Fruit fly (Drosophila melanogaster) whole organism, embryonic: Measurements from ENCODE around the gene CG13044.
A peak's percentile ranks its signal among the peaks of the same experiment; 100 is the strongest.

Source experiments
- Awh ChIP-seq: fragments of 200-800 bp; sonication (Bioruptor generic); IDR thresholded peaks from 2 replicates; pipeline ENCODE4, ENCODE4 v1.3.6; 2022; ENCODE audit warnings: missing biosample characterization, missing genetic modification characterization
- CG10274 ChIP-seq: fragments of 200-800 bp; sonication (Bioruptor generic); optimal IDR thresholded peaks from 3 replicates; lab custom pipeline; 2017; ENCODE audit warnings: missing biosample characterization, mild to moderate bottlenecking, missing genetic modification characterization
- CG10321 ChIP-seq: fragments of 200-800 bp; sonication (Bioruptor generic); IDR thresholded peaks from 2 replicates; pipeline ENCODE4 v1.3.6; 2022; ENCODE audit warnings: missing biosample characterization, missing genetic modification characterization
- CG12769 ChIP-seq: fragments of 200-800 bp; sonication (Bioruptor generic); optimal IDR thresholded peaks from 2 replicates; lab custom pipeline; 2019; ENCODE audit warnings: missing biosample characterization, mild to moderate bottlenecking, missing genetic modification characterization, moderate library complexity
- CG14050 ChIP-seq: fragments of 200-800 bp; sonication (Bioruptor generic); IDR thresholded peaks from 3 replicates; pipeline ENCODE4 v1.3.6; 2022; ENCODE audit warnings: missing biosample characterization, missing genetic modification characterization
- CG16863 ChIP-seq: fragments of 200-800 bp; sonication (Bioruptor generic); optimal IDR thresholded peaks from 3 replicates; lab custom pipeline; 2016; ENCODE audit warnings: missing biosample characterization, missing genetic modification characterization
- CG17359 ChIP-seq: fragments of 200-800 bp; sonication (Bioruptor generic); optimal IDR thresholded peaks from 3 replicates; lab custom pipeline; 2018; ENCODE audit warnings: missing biosample characterization, mild to moderate bottlenecking, missing genetic modification characterization, moderate library complexity
- CG2129 ChIP-seq: fragments of 200-800 bp; sonication (Bioruptor generic); IDR thresholded peaks from 2 replicates; pipeline ENCODE4 v1.3.6; 2022; ENCODE audit warnings: missing biosample characterization, missing genetic modification characterization; ENCODE audit not compliant: partially characterized antibody
- CG2678 ChIP-seq: fragments of 200-800 bp; sonication (Bioruptor generic); optimal IDR thresholded peaks from 3 replicates; lab custom pipeline; 2019; ENCODE audit warnings: missing biosample characterization, mild to moderate bottlenecking, missing genetic modification characterization, moderate library complexity
- CG2889 ChIP-seq: fragments of 200-800 bp; sonication (Bioruptor generic); IDR thresholded peaks from 3 replicates; pipeline ENCODE4 v1.3.6; 2022; ENCODE audit warnings: missing biosample characterization, missing genetic modification characterization
- CG30431 ChIP-seq: fragments of 200-800 bp; sonication (Bioruptor generic); optimal IDR thresholded peaks from 2 replicates; lab custom pipeline; 2017; ENCODE audit warnings: missing biosample characterization, missing genetic modification characterization
- CG31441 ChIP-seq: fragments of 200-800 bp; sonication (Bioruptor generic); IDR thresholded peaks from 2 replicates; pipeline ENCODE4 v1.3.6; 2022; ENCODE audit warnings: missing biosample characterization, missing genetic modification characterization
- CG3163 ChIP-seq: fragments of 200-800 bp; sonication (Bioruptor generic); optimal IDR thresholded peaks from 3 replicates; lab custom pipeline; 2016; ENCODE audit warnings: missing biosample characterization, missing genetic modification characterization
- CG3281 ChIP-seq: fragments of 200-800 bp; sonication (Bioruptor generic); optimal IDR thresholded peaks from 3 replicates; lab custom pipeline; 2017; ENCODE audit warnings: missing biosample characterization, mild to moderate bottlenecking, missing genetic modification characterization
- CG34422 ChIP-seq: fragments of 200-800 bp; sonication (Bioruptor generic); IDR thresholded peaks from 3 replicates; pipeline ENCODE4 v1.3.6; 2022; ENCODE audit warnings: missing biosample characterization, missing genetic modification characterization
- CG4707 ChIP-seq: fragments of 200-800 bp; sonication (Bioruptor generic); optimal IDR thresholded peaks from 2 replicates; lab custom pipeline; 2018; ENCODE audit warnings: missing biosample characterization, mild to moderate bottlenecking, missing genetic modification characterization, moderate library complexity
- CG4730 ChIP-seq: fragments of 200-800 bp; sonication (Bioruptor generic); IDR thresholded peaks from 2 replicates; pipeline ENCODE4 v1.3.6; 2022; ENCODE audit warnings: missing biosample characterization, missing genetic modification characterization
- CG8290 ChIP-seq, 3 experiments: fragments of 200-800 bp; sonication (Bioruptor generic); optimal IDR thresholded peaks; 2 replicates each; lab custom pipeline; 2016 to 2019; ENCODE audit warnings: missing biosample characterization in 3 of 3, missing genetic modification characterization in 3 of 3, mild to moderate bottlenecking in 2 of 3, moderate library complexity in 1 of 3
- CoRest ChIP-seq: fragments of 200-800 bp; sonication (Bioruptor generic); optimal IDR thresholded peaks from 3 replicates; lab custom pipeline; 2018; ENCODE audit warnings: missing biosample characterization, mild to moderate bottlenecking, missing genetic modification characterization, moderate library complexity
- CrebB ChIP-seq: fragments of 200-800 bp; sonication (Bioruptor generic); optimal IDR thresholded peaks from 3 replicates; lab custom pipeline; 2018; ENCODE audit warnings: missing biosample characterization, mild to moderate bottlenecking, missing genetic modification characterization
- E2f1 ChIP-seq: fragments of 200-800 bp; sonication (Bioruptor generic); IDR thresholded peaks from 2 replicates; pipeline ENCODE4 v1.3.6; 2022; ENCODE audit warnings: missing biosample characterization, missing genetic modification characterization
- Ets65A ChIP-seq: fragments of 200-800 bp; sonication (Bioruptor generic); peaks from one replicate; lab custom pipeline; 2016; ENCODE audit warnings: missing biosample characterization, missing genetic modification characterization
- Fer3 ChIP-seq: fragments of 200-800 bp; sonication (Bioruptor generic); optimal IDR thresholded peaks from 2 replicates; lab custom pipeline; 2018; ENCODE audit warnings: missing biosample characterization, mild to moderate bottlenecking, missing genetic modification characterization, moderate library complexity
- Lim3 ChIP-seq: fragments of 200-800 bp; sonication (Bioruptor generic); IDR thresholded peaks from 2 replicates; pipeline ENCODE4 v1.3.6; 2022; ENCODE audit warnings: missing biosample characterization, missing genetic modification characterization
- Mad ChIP-seq: fragments of 200-800 bp; sonication (Bioruptor generic); optimal IDR thresholded peaks from 2 replicates; lab custom pipeline; 2016; ENCODE audit warnings: missing biosample characterization, missing genetic modification characterization
- Max ChIP-seq: fragments of 200-800 bp; sonication (Bioruptor generic); optimal IDR thresholded peaks from 2 replicates; lab custom pipeline; 2016; ENCODE audit warnings: missing biosample characterization, mild to moderate bottlenecking, missing genetic modification characterization
- Med ChIP-seq: fragments of 200-800 bp; sonication (Bioruptor generic); peaks from one replicate; lab custom pipeline; 2016; ENCODE audit warnings: missing biosample characterization, missing genetic modification characterization, mild to moderate bottlenecking, inconsistent platforms, moderate library complexity
- Sox100B ChIP-seq: fragments of 200-800 bp; sonication (Bioruptor generic); optimal IDR thresholded peaks from 3 replicates; lab custom pipeline; 2018; ENCODE audit warnings: missing biosample characterization, mild to moderate bottlenecking, missing genetic modification characterization
- Xbp1 ChIP-seq: fragments of 200-800 bp; sonication (Bioruptor generic); optimal IDR thresholded peaks from 3 replicates; lab custom pipeline; 2016; ENCODE audit warnings: missing biosample characterization, mild to moderate bottlenecking, missing genetic modification characterization
- ab ChIP-seq: fragments of 200-800 bp; sonication (Bioruptor generic); optimal IDR thresholded peaks from 2 replicates; lab custom pipeline; 2016; ENCODE audit warnings: missing biosample characterization, missing genetic modification characterization
- al ChIP-seq: fragments of 200-800 bp; sonication (Bioruptor generic); IDR thresholded peaks from 2 replicates; pipeline ENCODE4 v1.3.6; 2022; ENCODE audit warnings: missing biosample characterization, missing genetic modification characterization
- ash1 ChIP-seq: fragments of 200-800 bp; sonication (Bioruptor generic); optimal IDR thresholded peaks from 2 replicates; lab custom pipeline; 2018; ENCODE audit warnings: missing biosample characterization, mild to moderate bottlenecking, missing genetic modification characterization
- bcd ChIP-seq: fragments of 200-800 bp; sonication (Bioruptor generic); optimal IDR thresholded peaks from 2 replicates; lab custom pipeline; 2017; ENCODE audit warnings: missing biosample characterization, mild to moderate bottlenecking, missing genetic modification characterization
- emc ChIP-seq: fragments of 200-800 bp; sonication (Bioruptor generic); optimal IDR thresholded peaks from 2 replicates; lab custom pipeline; 2016; ENCODE audit warnings: missing biosample characterization, missing genetic modification characterization
- eyg ChIP-seq: fragments of 200-800 bp; sonication (Bioruptor generic); optimal IDR thresholded peaks from 3 replicates; lab custom pipeline; 2016; ENCODE audit warnings: missing biosample characterization, missing genetic modification characterization
- fu2 ChIP-seq: fragments of 200-800 bp; sonication (Bioruptor generic); optimal IDR thresholded peaks from 2 replicates; lab custom pipeline; 2016; ENCODE audit warnings: missing biosample characterization, missing genetic modification characterization
- gsb ChIP-seq: fragments of 200-800 bp; sonication (Bioruptor generic); IDR thresholded peaks from 2 replicates; pipeline ENCODE4 v1.3.6; 2022; ENCODE audit warnings: missing biosample characterization, missing genetic modification characterization
- gt ChIP-seq: fragments of 200-800 bp; sonication (Bioruptor generic); IDR thresholded peaks from 2 replicates; pipeline ENCODE4 v1.3.6; 2022; ENCODE audit warnings: missing biosample characterization, missing genetic modification characterization
- ham ChIP-seq: fragments of 200-800 bp; sonication (Bioruptor generic); IDR thresholded peaks from 2 replicates; pipeline ENCODE4 v1.3.6; 2022; ENCODE audit warnings: missing biosample characterization, missing genetic modification characterization
- hbn ChIP-seq: fragments of 200-800 bp; sonication (Bioruptor generic); IDR thresholded peaks from 2 replicates; pipeline ENCODE4 v1.3.6; 2022; ENCODE audit warnings: missing biosample characterization, missing genetic modification characterization; ENCODE audit not compliant: partially characterized antibody
- jumu ChIP-seq: fragments of 200-800 bp; sonication (Bioruptor generic); optimal IDR thresholded peaks from 3 replicates; lab custom pipeline; 2016; ENCODE audit warnings: missing biosample characterization, missing genetic modification characterization
- nerfin-1 ChIP-seq: fragments of 200-800 bp; sonication (Bioruptor generic); optimal IDR thresholded peaks from 3 replicates; lab custom pipeline; 2019; ENCODE audit warnings: missing biosample characterization, mild to moderate bottlenecking, missing genetic modification characterization, moderate library complexity
- nmo ChIP-seq: fragments of 200-800 bp; sonication (Bioruptor generic); optimal IDR thresholded peaks from 2 replicates; lab custom pipeline; 2018; ENCODE audit warnings: missing biosample characterization, mild to moderate bottlenecking, missing genetic modification characterization, moderate library complexity
- odd ChIP-seq: fragments of 200-800 bp; sonication (Bioruptor generic); optimal IDR thresholded peaks from 2 replicates; lab custom pipeline; 2017; ENCODE audit warnings: missing biosample characterization, mild to moderate bottlenecking, missing genetic modification characterization
- onecut ChIP-seq: fragments of 200-800 bp; sonication (Bioruptor generic); IDR thresholded peaks from 2 replicates; pipeline ENCODE4 v1.3.6; 2022; ENCODE audit warnings: missing biosample characterization, missing genetic modification characterization
- org-1 ChIP-seq: fragments of 200-800 bp; sonication (Bioruptor generic); optimal IDR thresholded peaks from 2 replicates; lab custom pipeline; 2017; ENCODE audit warnings: missing biosample characterization, missing genetic modification characterization
- prd ChIP-seq, 3 experiments: fragments of >200 bp in 2 of 3; fragments of 200-800 bp in 1 of 3; sonication (Bioruptor generic) in 1 of 3; optimal IDR thresholded peaks in 2 of 3; IDR thresholded peaks in 1 of 3; 2 replicates in 2 of 3; 3 replicates in 1 of 3; pipeline versions ENCODE4 v1.3.6 to Lab custom; 2017 to 2022; ENCODE audit warnings: missing biosample characterization in 1 of 3, missing genetic modification characterization in 1 of 3
- slou ChIP-seq: fragments of 200-800 bp; sonication (Bioruptor generic); optimal IDR thresholded peaks from 3 replicates; lab custom pipeline; 2016; ENCODE audit warnings: missing biosample characterization, missing genetic modification characterization
- vfl ChIP-seq: fragments of 200-800 bp; sonication (Bioruptor generic); optimal IDR thresholded peaks from 2 replicates; lab custom pipeline; 2016; ENCODE audit warnings: missing biosample characterization, missing genetic modification characterization
- wdn ChIP-seq: fragments of 200-800 bp; sonication (Bioruptor generic); IDR thresholded peaks from 2 replicates; pipeline ENCODE4 v1.3.6; 2022; ENCODE audit warnings: missing biosample characterization, missing genetic modification characterization
- yki ChIP-seq: fragments of >200 bp; optimal IDR thresholded peaks from 3 replicates; lab custom pipeline; 2018
- zen2 ChIP-seq: fragments of 200-800 bp; sonication (Bioruptor generic); IDR thresholded peaks from 3 replicates; pipeline ENCODE4 v1.3.6; 2022; ENCODE audit warnings: missing biosample characterization, missing genetic modification characterization; ENCODE audit not compliant: partially characterized antibody
- zfh2 ChIP-seq: fragments of 200-800 bp; sonication (Bioruptor generic); optimal IDR thresholded peaks from 2 replicates; lab custom pipeline; 2016; ENCODE audit warnings: missing biosample characterization, missing genetic modification characterization

CG13044 gene

dm6 chr3L:16337739-16338138, 34.8 kb upstream of the CG13044 start (continued):
- no peak for TF ChIP-seq ham (GFP tag; lab: Robert Waterston, UW)
- TF ChIP-seq CG3281 (GFP tag; lab: Kevin White, UChicago) = no peak
- peak; percentile 20 for TF ChIP-seq Med
- no peak for TF ChIP-seq Mad (GFP tag; lab: Kevin White, UChicago)
- no peak for TF ChIP-seq slou (GFP tag; lab: Kevin White, UChicago)
- no peak for TF ChIP-seq CG3163 (GFP tag; lab: Kevin White, UChicago)
- TF ChIP-seq org-1 (GFP tag; lab: Kevin White, UChicago) = no peak
- TF ChIP-seq CG10321 = no peak
- no peak for TF ChIP-seq hbn
- TF ChIP-seq gsb (GFP tag; lab: Robert Waterston, UW) = no peak
- TF ChIP-seq Fer3 (tag; lab: Kevin White, UChicago) = no peak
- no peak for TF ChIP-seq E2f1 (GFP tag; lab: Robert Waterston, UW)
- no peak for TF ChIP-seq eyg (GFP tag; lab: Kevin White, UChicago)
- no peak for TF ChIP-seq CG2129
- TF ChIP-seq ash1 = no peak
- peak; percentile 2 for TF ChIP-seq Ets65A (GFP tag; lab: Kevin White, UChicago)
- no peak for TF ChIP-seq bcd
- TF ChIP-seq onecut (GFP tag; lab: Robert Waterston, UW) = peak; percentile 61
- peak; percentile 47 for TF ChIP-seq Awh
- TF ChIP-seq al (GFP tag; lab: Robert Waterston, UW) = no peak
- TF ChIP-seq nerfin-1 (tag; lab: Kevin White, UChicago) = no peak
- TF ChIP-seq wdn (GFP tag; lab: Robert Waterston, UW) = no peak
- TF ChIP-seq fu2 (GFP tag; lab: Kevin White, UChicago) = no peak
- TF ChIP-seq yki (lab: Kevin White, UChicago) = no peak
- TF ChIP-seq emc = no peak
- TF ChIP-seq CG12769 (tag; lab: Kevin White, UChicago) = peak; percentile 68

dm6 chr3L:16334876-16335275, 31.9 kb upstream of the CG13044 start:
- TF ChIP-seq Sox100B (GFP tag; lab: Kevin White, UChicago) = no peak
- no peak for TF ChIP-seq CG4707
- TF ChIP-seq zen2 = 0 out of 3 replicates have a peak, but pooled peaks have one; percentile 13
- TF ChIP-seq CG30431 = no peak
- no peak for TF ChIP-seq CG34422 (GFP tag; lab: Robert Waterston, UW)
- no peak for TF ChIP-seq Max (GFP tag; lab: Kevin White, UChicago)
- TF ChIP-seq CG2889 (GFP tag; lab: Robert Waterston, UW) = no peak
- TF ChIP-seq gt (GFP tag; lab: Robert Waterston, UW) = no peak
- TF ChIP-seq CG16863 = no peak
- TF ChIP-seq ab = no peak
- no peak for TF ChIP-seq zfh2
- no peak for TF ChIP-seq CG2678 (tag; lab: Kevin White, UChicago)
- no peak for TF ChIP-seq CG17359
- no peak for TF ChIP-seq CG8290 (GFP tag; optimal IDR thresholded peaks at IDR 0.05; lab: Kevin White, UChicago)
- TF ChIP-seq CG8290 (tag; optimal IDR thresholded peaks at IDR 0.05; lab: Kevin White, UChicago) = peak in 1 of 2 experiments; percentile 31
- no peak for TF ChIP-seq CrebB
- TF ChIP-seq Xbp1 (GFP tag; lab: Kevin White, UChicago) = no peak
- TF ChIP-seq odd (GFP tag; lab: Kevin White, UChicago) = no peak
- no peak for TF ChIP-seq CG31441 (GFP tag; lab: Robert Waterston, UW)
- no peak for TF ChIP-seq vfl (GFP tag; lab: Kevin White, UChicago)
- TF ChIP-seq jumu = no peak
- TF ChIP-seq prd (optimal IDR thresholded peaks at IDR 0.05; lab: Kevin White, UChicago) = no peak
- TF ChIP-seq prd (GFP tag; IDR thresholded peaks at IDR 0.05; lab: Robert Waterston, UW) = no peak
- TF ChIP-seq Lim3 = no peak
- no peak for TF ChIP-seq CG4730 (GFP tag; lab: Robert Waterston, UW)
- TF ChIP-seq fu2 (GFP tag; lab: Kevin White, UChicago) = no peak
- TF ChIP-seq CoRest = no peak
- no peak for TF ChIP-seq CG14050 (GFP tag; lab: Robert Waterston, UW)
- TF ChIP-seq CG10274 = no peak
- TF ChIP-seq nmo (GFP tag; lab: Kevin White, UChicago) = no peak
